Worm (Caenorhabditis elegans) whole organism, L3 larva: ENCODE measurements around the gene Y66D12A.13.
A peak's percentile ranks its signal among the peaks of the same experiment; 100 is the strongest.

ENCODE experiments used
- ZK546.5 ChIP-seq: sonication (generic microtip); optimal IDR thresholded peaks from 2 replicates; lab custom pipeline; 2017; ENCODE audit warnings: missing biosample characterization, missing genetic modification characterization
- aly-2 ChIP-seq: fragments of 150-350 bp; optimal IDR thresholded peaks from 2 replicates; lab custom pipeline; 2014; ENCODE audit warnings: missing biosample characterization, missing genetic modification characterization
- ama-1 ChIP-seq: fragments of 150-350 bp; optimal IDR thresholded peaks from 2 replicates; lab custom pipeline; 2018
- ceh-16 ChIP-seq: sonication (generic microtip); optimal IDR thresholded peaks from 2 replicates; lab custom pipeline; 2017; ENCODE audit warnings: missing biosample characterization, missing genetic modification characterization
- ceh-28 ChIP-seq: fragments of 150-350 bp; optimal IDR thresholded peaks from 2 replicates; lab custom pipeline; 2014; ENCODE audit warnings: missing biosample characterization, missing genetic modification reagents, missing genetic modification characterization
- ceh-9 ChIP-seq: sonication (generic microtip); optimal IDR thresholded peaks from 2 replicates; lab custom pipeline; 2018; ENCODE audit warnings: missing biosample characterization, missing genetic modification characterization
- daf-12 ChIP-seq: fragments of 150-350 bp; optimal IDR thresholded peaks from 2 replicates; lab custom pipeline; 2014; ENCODE audit warnings: missing biosample characterization, missing genetic modification reagents, missing genetic modification characterization
- elt-1 ChIP-seq: fragments of 150-350 bp; optimal IDR thresholded peaks from 2 replicates; lab custom pipeline; 2014; ENCODE audit warnings: missing biosample characterization, missing genetic modification characterization
- elt-2 ChIP-seq: sonication (generic microtip); optimal IDR thresholded peaks from 2 replicates; lab custom pipeline; 2016; ENCODE audit warnings: missing genetic modification reagents, mild to moderate bottlenecking, missing genetic modification characterization, missing compliant biosample characterization
- elt-3 ChIP-seq, 3 experiments: fragments of 150-350 bp in 1 of 3; sonication (generic microtip) in 2 of 3; optimal IDR thresholded peaks; 2 replicates in 2 of 3; 4 replicates in 1 of 3; lab custom pipeline; 2014 to 2017; ENCODE audit warnings: missing biosample characterization in 3 of 3, missing genetic modification characterization in 3 of 3
- fkh-10 ChIP-seq: sonication (generic microtip); optimal IDR thresholded peaks from 2 replicates; lab custom pipeline; 2017; ENCODE audit warnings: missing biosample characterization, missing genetic modification reagents, missing genetic modification characterization
- fkh-2 ChIP-seq: fragments of 150-350 bp; optimal IDR thresholded peaks from 2 replicates; lab custom pipeline; 2014; ENCODE audit warnings: missing biosample characterization, missing genetic modification reagents, missing genetic modification characterization
- fos-1 ChIP-seq: fragments of 150-350 bp; optimal IDR thresholded peaks from 2 replicates; lab custom pipeline; 2014; ENCODE audit warnings: missing biosample characterization, missing genetic modification characterization
- hmg-11 ChIP-seq: sonication (generic microtip); optimal IDR thresholded peaks from 2 replicates; lab custom pipeline; 2016; ENCODE audit warnings: missing genetic modification characterization, missing compliant biosample characterization
- lin-15B ChIP-seq: fragments of 150-350 bp; optimal IDR thresholded peaks from 2 replicates; lab custom pipeline; 2014; ENCODE audit warnings: missing biosample characterization, missing genetic modification characterization
- lin-39 ChIP-seq: fragments of 150-350 bp; optimal IDR thresholded peaks from 2 replicates; lab custom pipeline; 2018; ENCODE audit warnings: missing biosample characterization, missing genetic modification reagents, missing genetic modification characterization
- lsy-12 ChIP-seq: sonication (generic microtip); optimal IDR thresholded peaks from 2 replicates; lab custom pipeline; 2016; ENCODE audit warnings: mild to moderate bottlenecking, missing genetic modification characterization, missing compliant biosample characterization
- mdl-1 ChIP-seq: fragments of 150-350 bp; optimal IDR thresholded peaks from 2 replicates; lab custom pipeline; 2014; ENCODE audit warnings: missing biosample characterization, missing genetic modification characterization
- nfya-1 ChIP-seq: sonication (generic microtip); optimal IDR thresholded peaks from 2 replicates; lab custom pipeline; 2017; ENCODE audit warnings: missing genetic modification characterization, mild to moderate bottlenecking, missing compliant biosample characterization, antibody characterized with exemption, moderate library complexity; ENCODE audit not compliant: insufficient read depth
- nhr-11 ChIP-seq: fragments of 150-350 bp; optimal IDR thresholded peaks from 2 replicates; lab custom pipeline; 2014; ENCODE audit warnings: missing biosample characterization, missing genetic modification characterization
- nhr-23 ChIP-seq: fragments of 150-350 bp; optimal IDR thresholded peaks from 2 replicates; lab custom pipeline; 2014; ENCODE audit warnings: missing biosample characterization, missing genetic modification reagents, missing genetic modification characterization
- nhr-237 ChIP-seq: fragments of 150-350 bp; optimal IDR thresholded peaks from 2 replicates; lab custom pipeline; 2014; ENCODE audit warnings: missing biosample characterization, missing genetic modification characterization
- nhr-25 ChIP-seq: sonication (generic microtip); optimal IDR thresholded peaks from 2 replicates; lab custom pipeline; 2017; ENCODE audit warnings: missing biosample characterization, missing genetic modification characterization
- nhr-28 ChIP-seq: fragments of 150-350 bp; optimal IDR thresholded peaks from 2 replicates; lab custom pipeline; 2014; ENCODE audit warnings: missing biosample characterization, missing genetic modification characterization
- nhr-43 ChIP-seq: sonication (generic microtip); optimal IDR thresholded peaks from 2 replicates; lab custom pipeline; 2016; ENCODE audit warnings: mild to moderate bottlenecking, missing genetic modification characterization, missing compliant biosample characterization; ENCODE audit not compliant: poor library complexity, severe bottlenecking
- nhr-76 ChIP-seq: fragments of 150-350 bp; sonication (generic microtip); optimal IDR thresholded peaks from 5 replicates; lab custom pipeline; 2014; ENCODE audit warnings: missing biosample characterization, missing genetic modification characterization
- pqm-1 ChIP-seq: fragments of 150-350 bp; optimal IDR thresholded peaks from 2 replicates; lab custom pipeline; 2017; ENCODE audit warnings: missing biosample characterization, missing genetic modification characterization, inconsistent platforms
- sea-2 ChIP-seq: fragments of 150-350 bp; sonication (generic microtip); optimal IDR thresholded peaks from 4 replicates; lab custom pipeline; 2014; ENCODE audit warnings: missing biosample characterization, missing genetic modification reagents, missing genetic modification characterization
- snpc-4 ChIP-seq: fragments of 150-350 bp; optimal IDR thresholded peaks from 2 replicates; lab custom pipeline; 2014; ENCODE audit warnings: missing biosample characterization, missing genetic modification characterization
- unc-39 ChIP-seq: sonication (generic microtip); optimal IDR thresholded peaks from 4 replicates; lab custom pipeline; 2017; ENCODE audit warnings: missing biosample characterization, missing genetic modification characterization
- unc-62 ChIP-seq: fragments of 150-350 bp; sonication (generic microtip); optimal IDR thresholded peaks from 4 replicates; lab custom pipeline; 2014; ENCODE audit warnings: missing biosample characterization, missing genetic modification reagents, missing genetic modification characterization
- zag-1 ChIP-seq: fragments of 150-350 bp; optimal IDR thresholded peaks from 2 replicates; lab custom pipeline; 2014; ENCODE audit warnings: missing biosample characterization, missing genetic modification characterization
- ztf-4 ChIP-seq: fragments of 150-350 bp; optimal IDR thresholded peaks from 2 replicates; lab custom pipeline; 2014; ENCODE audit warnings: missing biosample characterization, missing genetic modification characterization

The Y66D12A.13 gene

DNA sequence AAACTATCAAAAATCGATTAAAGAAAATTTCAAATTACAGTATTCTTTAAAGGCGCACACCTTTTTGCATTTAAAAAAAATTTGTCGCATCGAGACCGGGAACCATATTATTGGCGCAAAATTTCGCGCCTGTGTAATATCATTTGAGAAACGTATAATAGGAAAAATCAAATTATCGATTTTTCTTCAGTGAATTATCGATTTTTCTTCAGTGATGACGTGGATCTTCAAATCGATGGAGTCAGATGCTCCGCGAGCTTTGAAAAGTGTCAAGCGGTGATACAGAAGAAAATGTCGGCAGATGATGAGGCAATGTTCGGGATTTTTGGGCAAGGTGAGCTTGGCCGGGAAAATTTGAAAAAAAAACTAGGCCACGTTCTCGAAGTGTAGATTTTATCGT is 12.7 kb upstream of the Y66D12A.13 start:
- TF ChIP-seq zag-1, result no peak
- no peak for TF ChIP-seq ztf-4
- no peak for TF ChIP-seq fos-1
- TF ChIP-seq nfya-1 (tag; lab: Kevin White, UChicago), result no peak
- TF ChIP-seq nhr-25 (tag; lab: Kevin White, UChicago), result no peak
- no peak for TF ChIP-seq unc-39 (tag; lab: Kevin White, UChicago)
- no peak for TF ChIP-seq lsy-12 (tag; lab: Kevin White, UChicago)
- TF ChIP-seq mdl-1 (tag; lab: Kevin White, UChicago), result no peak
- no peak for TF ChIP-seq unc-62
- TF ChIP-seq ceh-9, result no peak
- no peak for TF ChIP-seq aly-2 (tag; lab: Kevin White, UChicago)
- no peak for TF ChIP-seq hmg-11 (tag; lab: Kevin White, UChicago)
- no peak for TF ChIP-seq ceh-16 (tag; lab: Kevin White, UChicago)
- no peak for TF ChIP-seq fkh-2 (tag; lab: Kevin White, UChicago)
- TF ChIP-seq pqm-1 (tag; lab: Kevin White, UChicago), result no peak
- no peak for TF ChIP-seq elt-2
- TF ChIP-seq ama-1 (lab: Kevin White, UChicago), result no peak
- TF ChIP-seq, all 47 proteins: peak for 0

DNA sequence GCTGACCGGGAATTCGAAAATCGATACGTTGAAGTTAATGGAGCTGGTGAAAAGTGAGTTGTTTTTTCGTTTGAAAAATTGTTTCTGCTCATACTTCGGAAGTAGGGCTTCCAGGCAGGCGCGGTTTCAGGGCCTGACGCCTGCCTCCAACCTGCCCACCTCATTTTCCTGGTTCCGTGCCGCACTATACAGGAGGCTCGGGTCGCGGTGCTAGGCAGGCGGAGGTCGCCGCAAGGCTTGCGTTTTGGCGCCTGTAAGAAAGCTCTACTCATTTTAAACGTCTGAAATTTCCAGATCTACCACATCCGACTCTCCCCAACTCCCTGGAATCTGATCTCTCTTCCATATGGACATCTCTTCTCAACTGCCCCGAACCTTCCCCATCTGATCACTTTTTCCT is 3.2 kb upstream of the Y66D12A.13 start:
- no peak for TF ChIP-seq nhr-237 (tag; lab: Kevin White, UChicago)
- TF ChIP-seq fkh-10 (GFP tag; lab: Kevin White, UChicago), result no peak
- TF ChIP-seq lin-15B (tag; lab: Kevin White, UChicago), result no peak
- TF ChIP-seq, all 47 proteins: peak for 0

DNA sequence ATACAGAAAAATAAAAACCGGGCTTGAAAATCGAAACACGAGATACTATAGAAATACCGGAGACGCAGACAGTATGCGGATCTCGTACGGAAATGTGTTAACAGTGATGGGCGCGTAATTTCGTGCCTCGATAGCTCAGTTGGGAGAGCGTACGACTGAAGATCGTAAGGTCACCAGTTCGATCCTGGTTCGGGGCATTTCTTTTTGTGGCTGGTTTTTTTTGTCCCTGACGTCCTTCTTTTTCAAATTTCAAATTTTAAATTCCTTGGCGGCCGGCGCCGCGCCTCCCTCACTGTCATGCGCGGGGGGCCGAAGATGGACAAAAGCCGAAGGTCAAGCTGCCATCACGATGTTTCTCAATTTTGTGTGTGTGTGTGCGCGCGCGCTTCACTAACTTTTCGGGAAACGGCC is 6.5 kb downstream of the Y66D12A.13 start:
- no peak for TF ChIP-seq ZK546.5 (tag; lab: Kevin White, UChicago)
- peak; percentile 71 for TF ChIP-seq nhr-25 (tag; lab: Kevin White, UChicago)
- TF ChIP-seq lsy-12 (tag; lab: Kevin White, UChicago), result no peak
- no peak for TF ChIP-seq elt-3 (tag; optimal IDR thresholded peaks at IDR 0.05; lab: Kevin White, UChicago)
- TF ChIP-seq nhr-237 (tag; lab: Kevin White, UChicago), result no peak
- TF ChIP-seq daf-12 (tag; lab: Kevin White, UChicago), result no peak
- no peak for TF ChIP-seq unc-39 (tag; lab: Kevin White, UChicago)
- no peak for TF ChIP-seq unc-62
- no peak for TF ChIP-seq hmg-11 (tag; lab: Kevin White, UChicago)
- TF ChIP-seq sea-2, result no peak
- TF ChIP-seq pqm-1 (tag; lab: Kevin White, UChicago), result no peak
- no peak for TF ChIP-seq ceh-9
- TF ChIP-seq elt-1 (tag; lab: Kevin White, UChicago), result no peak
- TF ChIP-seq nhr-43 (tag; lab: Kevin White, UChicago), result no peak
- peak; percentile 20 for TF ChIP-seq nfya-1 (tag; lab: Kevin White, UChicago)
- no peak for TF ChIP-seq nhr-11 (tag; lab: Kevin White, UChicago)
- TF ChIP-seq elt-2, result peak; percentile 1
- TF ChIP-seq snpc-4 (tag; lab: Kevin White, UChicago), result no peak
- TF ChIP-seq nhr-28 (tag; lab: Kevin White, UChicago), result no peak

DNA sequence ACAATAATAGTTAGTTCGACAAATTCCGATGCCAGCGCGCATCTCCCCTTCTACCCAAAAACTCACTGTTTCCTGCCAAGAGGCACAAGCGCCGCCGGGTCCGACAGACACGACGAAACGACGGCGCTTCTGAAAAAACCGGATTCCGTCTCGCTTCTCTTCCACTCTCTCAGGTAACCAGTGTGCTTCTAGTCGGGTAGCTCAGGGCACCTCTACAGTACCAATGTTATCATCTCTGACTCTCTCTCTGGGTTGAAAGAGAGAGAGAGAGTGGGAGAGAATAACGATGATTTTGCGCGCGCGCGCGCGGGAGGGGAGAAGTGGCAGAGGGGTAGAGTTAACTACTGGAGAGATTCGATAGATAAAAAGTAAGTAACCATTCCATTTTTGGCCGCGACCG is 8.7 kb downstream of the Y66D12A.13 start:
- TF ChIP-seq nhr-43 (tag; lab: Kevin White, UChicago), result no peak
- peak; percentile 8 for TF ChIP-seq nhr-23 (tag; lab: Kevin White, UChicago)
- peak; percentile 55 for TF ChIP-seq nhr-25 (tag; lab: Kevin White, UChicago)
- TF ChIP-seq nhr-76 (tag; lab: Kevin White, UChicago), result no peak
- TF ChIP-seq lin-39 (tag; lab: Kevin White, UChicago), result peak; percentile 32

DNA sequence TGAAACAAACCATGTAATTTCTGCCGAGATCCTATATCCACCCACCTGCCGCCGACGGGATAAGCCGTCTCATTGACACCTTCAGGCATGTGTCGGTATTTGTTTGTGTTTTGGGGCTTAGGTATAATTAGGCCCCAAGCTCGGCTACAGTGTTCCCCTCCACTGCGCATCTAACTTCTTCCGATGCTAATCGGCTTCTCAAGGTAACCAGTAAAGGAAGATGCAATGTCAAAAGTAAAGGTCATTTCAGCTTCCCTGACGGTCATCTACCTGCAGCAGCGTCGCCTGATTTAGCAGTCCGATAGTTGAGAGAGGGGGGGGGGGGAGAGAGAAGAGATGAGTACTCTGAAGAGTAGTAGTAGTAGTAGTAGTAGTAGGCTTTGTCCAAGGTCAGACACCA is 10.1 kb downstream of the Y66D12A.13 start:
- TF ChIP-seq nhr-25 (tag; lab: Kevin White, UChicago) (peak; percentile 76), ceh-28 (tag; lab: Kevin White, UChicago) (no peak)
